Worm (Caenorhabditis elegans) whole organism, young adult: ENCODE results near the gene F22F4.5.
A peak's percentile ranks its signal among the peaks of the same experiment; 100 is the strongest.

Experiments used
- B0261.1 ChIP-seq: sonication (generic microtip); optimal IDR thresholded peaks from 2 replicates; lab custom pipeline; 2016; ENCODE audit warnings: mild to moderate bottlenecking, missing genetic modification characterization, moderate library complexity, missing compliant biosample characterization
- C17E4.6 ChIP-seq: fragments of 200-800 bp; sonication (Bioruptor generic); IDR thresholded peaks from 2 replicates; pipeline ENCODE4 v1.3.6; 2022; ENCODE audit warnings: missing genetic modification reagents, missing genetic modification characterization, missing compliant biosample characterization
- D2030.7 ChIP-seq: fragments of 200-800 bp; sonication (Bioruptor generic); IDR thresholded peaks from 2 replicates; pipeline ENCODE4 v1.3.6; 2022; ENCODE audit warnings: missing genetic modification reagents, missing genetic modification characterization, missing compliant biosample characterization
- F33H1.4 ChIP-seq: fragments of 200-800 bp; sonication (Bioruptor generic); IDR thresholded peaks from 2 replicates; pipeline ENCODE4 v1.3.6; 2022; ENCODE audit warnings: missing genetic modification reagents, missing genetic modification characterization, missing compliant biosample characterization
- F39B2.1 ChIP-seq: fragments of 200-800 bp; sonication (Bioruptor generic); IDR thresholded peaks from 2 replicates; pipeline ENCODE4 v1.3.6; 2022; ENCODE audit warnings: missing genetic modification reagents, missing genetic modification characterization, missing compliant biosample characterization
- F49E8.2 ChIP-seq: sonication (generic microtip); optimal IDR thresholded peaks from 3 replicates; lab custom pipeline; 2017; ENCODE audit warnings: missing genetic modification characterization, mild to moderate bottlenecking, missing compliant biosample characterization, antibody characterized with exemption, moderate library complexity; ENCODE audit not compliant: insufficient read depth
- F52B5.7 ChIP-seq: sonication (generic microtip); optimal IDR thresholded peaks from 2 replicates; lab custom pipeline; 2016; ENCODE audit warnings: mild to moderate bottlenecking, missing genetic modification characterization, missing compliant biosample characterization
- F55B11.4 ChIP-seq: sonication (generic microtip); optimal IDR thresholded peaks from 2 replicates; lab custom pipeline; 2016; ENCODE audit warnings: missing compliant biosample characterization, missing genetic modification characterization, borderline replicate concordance; ENCODE audit not compliant: insufficient read depth
- F57C9.4 ChIP-seq: sonication (generic microtip); optimal IDR thresholded peaks from 2 replicates; lab custom pipeline; 2017; ENCODE audit warnings: mild to moderate bottlenecking, missing genetic modification characterization, missing compliant biosample characterization
- K12H6.12 ChIP-seq: fragments of 200-800 bp; sonication (Bioruptor generic); optimal IDR thresholded peaks from 2 replicates; lab custom pipeline; 2018; ENCODE audit warnings: mild to moderate bottlenecking, missing genetic modification characterization, missing compliant biosample characterization
- Y95B8A.8 ChIP-seq: fragments of 200-800 bp; sonication (Bioruptor generic); IDR thresholded peaks from 2 replicates; pipeline ENCODE4 v1.3.6; 2022; ENCODE audit warnings: missing genetic modification reagents, missing genetic modification characterization, missing compliant biosample characterization
- aptf-3 ChIP-seq: fragments of 200-800 bp; sonication (Bioruptor generic); IDR thresholded peaks from 2 replicates; pipeline ENCODE4 v1.3.6; 2022; ENCODE audit warnings: missing genetic modification characterization, missing compliant biosample characterization
- atf-7 ChIP-seq: sonication (generic microtip); optimal IDR thresholded peaks from 2 replicates; lab custom pipeline; 2017; ENCODE audit warnings: mild to moderate bottlenecking, missing genetic modification characterization, missing compliant biosample characterization
- attf-5 ChIP-seq: fragments of 200-800 bp; sonication (Bioruptor generic); optimal IDR thresholded peaks from 2 replicates; lab custom pipeline; 2018; ENCODE audit warnings: mild to moderate bottlenecking, missing genetic modification characterization, missing compliant biosample characterization
- cebp-1 ChIP-seq, 2 experiments: fragments of 200-800 bp in 1 of 2; sonication (Bioruptor generic) in 1 of 2; sonication (generic microtip) in 1 of 2; IDR thresholded peaks in 1 of 2; optimal IDR thresholded peaks in 1 of 2; 2 replicates each; pipeline versions ENCODE4 v1.3.6 to Lab custom; 2017 to 2022; ENCODE audit warnings: missing compliant biosample characterization in 2 of 2, missing genetic modification characterization in 2 of 2, mild to moderate bottlenecking in 1 of 2, missing genetic modification reagents in 1 of 2, moderate library complexity in 1 of 2
- ceh-27 ChIP-seq: fragments of 200-800 bp; sonication (Bioruptor generic); optimal IDR thresholded peaks from 2 replicates; lab custom pipeline; 2018; ENCODE audit warnings: mild to moderate bottlenecking, missing genetic modification characterization, moderate library complexity, missing compliant biosample characterization
- chd-7 ChIP-seq: sonication (generic microtip); optimal IDR thresholded peaks from 2 replicates; lab custom pipeline; 2016; ENCODE audit warnings: mild to moderate bottlenecking, missing genetic modification characterization, moderate library complexity, missing compliant biosample characterization
- dox-1 ChIP-seq: fragments of 200-800 bp; sonication (Bioruptor generic); IDR thresholded peaks from 2 replicates; pipeline ENCODE4 v1.3.6; 2022; ENCODE audit warnings: missing genetic modification reagents, missing genetic modification characterization, missing compliant biosample characterization
- dpff-1 ChIP-seq: sonication (generic microtip); optimal IDR thresholded peaks from 2 replicates; lab custom pipeline; 2017; ENCODE audit warnings: mild to moderate bottlenecking, missing genetic modification characterization, missing compliant biosample characterization
- efl-1 ChIP-seq: fragments of 150-350 bp; optimal IDR thresholded peaks from 2 replicates; lab custom pipeline; 2014; ENCODE audit warnings: missing biosample characterization, missing genetic modification reagents, missing genetic modification characterization
- ekl-4 ChIP-seq: fragments of 200-800 bp; sonication (Bioruptor generic); IDR thresholded peaks from 2 replicates; pipeline ENCODE4 v1.3.6; 2022; ENCODE audit warnings: missing genetic modification reagents, missing genetic modification characterization, missing compliant biosample characterization
- hmg-1.2 ChIP-seq: fragments of 200-800 bp; sonication (Bioruptor generic); IDR thresholded peaks from 2 replicates; pipeline ENCODE4 v1.3.6; 2022; ENCODE audit warnings: missing genetic modification reagents, missing genetic modification characterization, missing compliant biosample characterization
- hmg-20 ChIP-seq: fragments of 200-800 bp; sonication (Bioruptor generic); IDR thresholded peaks from 2 replicates; pipeline ENCODE4 v1.3.6; 2022; ENCODE audit warnings: missing genetic modification reagents, missing genetic modification characterization, missing compliant biosample characterization
- hsf-1 ChIP-seq: fragments of 200-800 bp; sonication (Bioruptor generic); IDR thresholded peaks from 2 replicates; pipeline ENCODE4 v1.3.6; 2022; ENCODE audit warnings: missing genetic modification reagents, missing genetic modification characterization, missing compliant biosample characterization
- lag-1 ChIP-seq: fragments of 200-800 bp; sonication (Bioruptor generic); IDR thresholded peaks from 2 replicates; pipeline ENCODE4 v1.3.6; 2022; ENCODE audit warnings: missing genetic modification reagents, missing genetic modification characterization, missing compliant biosample characterization
- let-526 ChIP-seq: fragments of 200-800 bp; sonication (Bioruptor generic); IDR thresholded peaks from 2 replicates; pipeline ENCODE4 v1.3.6; 2022; ENCODE audit warnings: missing genetic modification reagents, missing genetic modification characterization, missing compliant biosample characterization
- lin-26 ChIP-seq: fragments of 200-800 bp; sonication (Bioruptor generic); IDR thresholded peaks from 2 replicates; pipeline ENCODE4 v1.3.6; 2022; ENCODE audit warnings: missing genetic modification reagents, missing genetic modification characterization, missing compliant biosample characterization
- lin-40 ChIP-seq: sonication (generic microtip); optimal IDR thresholded peaks from 2 replicates; lab custom pipeline; 2016; ENCODE audit warnings: missing genetic modification characterization, mild to moderate bottlenecking, missing compliant biosample characterization, missing genotype, missing genetic modification reagents
- mes-4 ChIP-seq: sonication (generic microtip); optimal IDR thresholded peaks from 2 replicates; lab custom pipeline; 2016; ENCODE audit warnings: missing genotype, missing genetic modification characterization, missing compliant biosample characterization
- nfya-1 ChIP-seq: sonication (generic microtip); optimal IDR thresholded peaks from 2 replicates; lab custom pipeline; 2017; ENCODE audit warnings: antibody characterized with exemption, missing compliant biosample characterization, missing genetic modification characterization, borderline replicate concordance; ENCODE audit not compliant: insufficient read depth
- nhr-27 ChIP-seq: fragments of 200-800 bp; sonication (Bioruptor generic); optimal IDR thresholded peaks from 2 replicates; lab custom pipeline; 2018; ENCODE audit warnings: mild to moderate bottlenecking, missing genetic modification characterization, moderate library complexity, missing compliant biosample characterization
- repo-1 ChIP-seq: sonication (generic microtip); optimal IDR thresholded peaks from 2 replicates; lab custom pipeline; 2017; ENCODE audit warnings: mild to moderate bottlenecking, missing genetic modification characterization, missing compliant biosample characterization
- sea-2 ChIP-seq: fragments of 200-800 bp; sonication (Bioruptor generic); IDR thresholded peaks from 2 replicates; pipeline ENCODE4 v1.3.6; 2022; ENCODE audit warnings: missing genetic modification characterization, missing compliant biosample characterization
- snpc-1.1 ChIP-seq: sonication (generic microtip); optimal IDR thresholded peaks from 2 replicates; lab custom pipeline; 2017; ENCODE audit warnings: missing genetic modification characterization, mild to moderate bottlenecking, missing compliant biosample characterization, antibody characterized with exemption, moderate library complexity, missing genotype, missing genetic modification reagents; ENCODE audit not compliant: insufficient read depth
- somi-1 ChIP-seq: fragments of 200-800 bp; sonication (Bioruptor generic); optimal IDR thresholded peaks from 2 replicates; lab custom pipeline; 2018; ENCODE audit warnings: mild to moderate bottlenecking, missing genetic modification characterization, missing compliant biosample characterization
- zfh-2 ChIP-seq: fragments of 200-800 bp; sonication (Bioruptor generic); conservative IDR thresholded peaks from 2 replicates; pipeline ENCODE4 v1.3.6; 2022; ENCODE audit warnings: missing genetic modification reagents, missing genetic modification characterization, missing compliant biosample characterization
- zim-3 ChIP-seq: sonication (generic microtip); optimal IDR thresholded peaks from 2 replicates; lab custom pipeline; 2017; ENCODE audit warnings: mild to moderate bottlenecking, missing genetic modification characterization, moderate library complexity, missing compliant biosample characterization

Gene F22F4.5

ce11 chrX:5984581-5985039 is 8.1 kb downstream of the F22F4.5 start, which contains the start of gene klp-13 (continued):
- TF ChIP-seq F55B11.4 (tag; lab: Kevin White, UChicago): no peak
- TF ChIP-seq zim-3 (tag; lab: Kevin White, UChicago): no peak
- peak; percentile 16 for TF ChIP-seq somi-1 (GFP tag; lab: Kevin White, UChicago)
- no peak for TF ChIP-seq nfya-1 (tag; lab: Kevin White, UChicago)
- no peak for TF ChIP-seq F52B5.7
- TF ChIP-seq attf-5 (GFP tag; lab: Kevin White, UChicago): peak; percentile 82
- TF ChIP-seq, all 124 proteins: peak for 35

- TF ChIP-seq Y95B8A.8 (no peak), F33H1.4 (GFP tag; lab: Robert Waterston, UW) (no peak), let-526 (GFP tag; lab: Robert Waterston, UW) (no peak), F49E8.2 (tag; lab: Kevin White, UChicago) (no peak), mes-4 (tag; lab: Kevin White, UChicago) (no peak), hmg-1.2 (GFP tag; lab: Robert Waterston, UW) (no peak), F39B2.1 (GFP tag; lab: Robert Waterston, UW) (no peak)
These were observed 9.4 kb downstream of the F22F4.5 start for ce11 chrX:5983267-5983666.

ce11 chrX:5982799-5983198 is 9.9 kb downstream of the F22F4.5 start:
- TF ChIP-seq cebp-1 (GFP tag; IDR thresholded peaks at IDR 0.05; lab: Robert Waterston, UW) (no peak), cebp-1 (tag; optimal IDR thresholded peaks at IDR 0.05; lab: Kevin White, UChicago) (peak; percentile 11), K12H6.12 (tag; lab: Kevin White, UChicago) (peak; percentile 59), lin-40 (tag; lab: Kevin White, UChicago) (peak; percentile 14), hmg-1.2 (GFP tag; lab: Robert Waterston, UW) (0 out of 2 replicates have a peak, but pooled peaks have one; percentile 13), C17E4.6 (GFP tag; lab: Robert Waterston, UW) (no peak), atf-7 (tag; lab: Kevin White, UChicago) (peak; percentile 8), D2030.7 (GFP tag; lab: Robert Waterston, UW) (no peak)

- 0 out of 2 replicates have a peak, but pooled peaks have one; percentile 39 for TF ChIP-seq ekl-4 (GFP tag; lab: Robert Waterston, UW)
- no peak for TF ChIP-seq snpc-1.1
- 0 out of 2 replicates have a peak, but pooled peaks have one; percentile 17 for TF ChIP-seq zfh-2 (GFP tag; lab: Robert Waterston, UW)
These were observed 11.0 kb downstream of the F22F4.5 start for ce11 chrX:5981698-5982097.

ce11 chrX:5977754-5978153 is 14.9 kb downstream of the F22F4.5 start, which contains the start of gene kin-2:
kin-2 (minus strand) TSS chrX:5977854.
- TF ChIP-seq sea-2 (GFP tag; lab: Robert Waterston, UW) (no peak), aptf-3 (no peak)

- TF ChIP-seq hmg-20 (GFP tag; lab: Robert Waterston, UW): no peak
- TF ChIP-seq zfh-2 (GFP tag; lab: Robert Waterston, UW): peak; percentile 92
- no peak for TF ChIP-seq F39B2.1 (GFP tag; lab: Robert Waterston, UW)
- no peak for TF ChIP-seq lin-26
- TF ChIP-seq chd-7 (tag; lab: Kevin White, UChicago): no peak
- TF ChIP-seq B0261.1 (tag; lab: Kevin White, UChicago): no peak
- TF ChIP-seq hsf-1 (GFP tag; lab: Robert Waterston, UW): no peak
- TF ChIP-seq dpff-1 (tag; lab: Kevin White, UChicago): no peak
- TF ChIP-seq let-526 (GFP tag; lab: Robert Waterston, UW): no peak
- TF ChIP-seq repo-1 (tag; lab: Kevin White, UChicago): no peak
- TF ChIP-seq dox-1 (GFP tag; lab: Robert Waterston, UW): peak; percentile 27; the same call in 1 of the 2 replicates
- TF ChIP-seq ceh-27 (GFP tag; lab: Kevin White, UChicago): no peak
- no peak for TF ChIP-seq F57C9.4 (tag; lab: Kevin White, UChicago)
- no peak for TF ChIP-seq nhr-27
- no peak for TF ChIP-seq efl-1 (GFP tag; lab: Kevin White, UChicago)
- TF ChIP-seq lag-1 (GFP tag; lab: Robert Waterston, UW): no peak
These were observed 16.3 kb downstream of the F22F4.5 start for ce11 chrX:5976206-5976960.
